Worm (Caenorhabditis elegans) whole organism, mixed stage, embryonic: ENCODE measurements around the gene F16F9.4.

Source experiments
- M03D4.4 ChIP-seq: sonication (generic microtip); optimal IDR thresholded peaks from 2 replicates; lab custom pipeline; 2017; ENCODE audit warnings: mild to moderate bottlenecking, missing genetic modification characterization, missing compliant biosample characterization
- bed-3 ChIP-seq: fragments of 200-800 bp; sonication (Bioruptor generic); optimal IDR thresholded peaks from 3 replicates; lab custom pipeline; 2018; ENCODE audit warnings: mild to moderate bottlenecking, missing genetic modification characterization, moderate library complexity, missing compliant biosample characterization
- blmp-1 ChIP-seq: fragments of 150-350 bp; optimal IDR thresholded peaks from 2 replicates; lab custom pipeline; 2014; ENCODE audit warnings: missing biosample characterization, missing genetic modification characterization
- ceh-39 ChIP-seq: fragments of 150-350 bp; optimal IDR thresholded peaks from 2 replicates; lab custom pipeline; 2014; ENCODE audit warnings: missing biosample characterization, missing genetic modification characterization
- ceh-43 ChIP-seq: fragments of 200-800 bp; sonication (Bioruptor generic); optimal IDR thresholded peaks from 2 replicates; lab custom pipeline; 2018; ENCODE audit warnings: mild to moderate bottlenecking, missing genetic modification characterization, moderate library complexity, missing compliant biosample characterization
- ceh-83 ChIP-seq: fragments of 200-800 bp; sonication (Bioruptor generic); optimal IDR thresholded peaks from 2 replicates; lab custom pipeline; 2018; ENCODE audit warnings: mild to moderate bottlenecking, missing genetic modification characterization, missing compliant biosample characterization
- elt-1 ChIP-seq: sonication (generic microtip); optimal IDR thresholded peaks from 2 replicates; lab custom pipeline; 2017; ENCODE audit warnings: missing genetic modification characterization, mild to moderate bottlenecking, missing compliant biosample characterization, antibody characterized with exemption, moderate library complexity, borderline replicate concordance; ENCODE audit not compliant: insufficient read depth
- elt-3 ChIP-seq: fragments of 150-350 bp; optimal IDR thresholded peaks from 2 replicates; lab custom pipeline; 2014; ENCODE audit warnings: missing biosample characterization, missing genetic modification characterization
- flh-1 ChIP-seq: fragments of 200-800 bp; sonication (Bioruptor generic); optimal IDR thresholded peaks from 2 replicates; lab custom pipeline; 2018; ENCODE audit warnings: mild to moderate bottlenecking, missing genetic modification characterization, moderate library complexity, missing compliant biosample characterization
- ham-2 ChIP-seq: fragments of 200-800 bp; sonication (Bioruptor generic); optimal IDR thresholded peaks from 2 replicates; lab custom pipeline; 2018; ENCODE audit warnings: mild to moderate bottlenecking, missing genetic modification characterization, missing compliant biosample characterization
- hlh-1 ChIP-seq: fragments of 150-350 bp; optimal IDR thresholded peaks from 2 replicates; lab custom pipeline; 2014; ENCODE audit warnings: missing biosample characterization, missing genetic modification reagents, missing genetic modification characterization
- lin-13 ChIP-seq: fragments of 150-350 bp; optimal IDR thresholded peaks from 2 replicates; lab custom pipeline; 2014; ENCODE audit warnings: missing biosample characterization, missing genetic modification characterization
- lin-32 ChIP-seq: fragments of 200-800 bp; sonication (Bioruptor generic); optimal IDR thresholded peaks from 2 replicates; lab custom pipeline; 2018; ENCODE audit warnings: mild to moderate bottlenecking, missing genetic modification characterization, missing compliant biosample characterization
- lsy-2 ChIP-seq: fragments of 150-350 bp; optimal IDR thresholded peaks from 2 replicates; lab custom pipeline; 2014; ENCODE audit warnings: missing biosample characterization, missing genetic modification characterization
- mab-5 ChIP-seq: fragments of 150-350 bp; optimal IDR thresholded peaks from 2 replicates; lab custom pipeline; 2014; ENCODE audit warnings: missing biosample characterization, missing genetic modification characterization
- mep-1 ChIP-seq: fragments of 150-350 bp; optimal IDR thresholded peaks from 2 replicates; lab custom pipeline; 2017; ENCODE audit warnings: missing biosample characterization, missing genetic modification reagents, missing genetic modification characterization, inconsistent platforms
- mls-2 ChIP-seq: sonication (generic microtip); optimal IDR thresholded peaks from 2 replicates; lab custom pipeline; 2016; ENCODE audit warnings: mild to moderate bottlenecking, missing genetic modification characterization, moderate library complexity, missing compliant biosample characterization
- nhr-2 ChIP-seq: fragments of 150-350 bp; optimal IDR thresholded peaks from 2 replicates; lab custom pipeline; 2014; ENCODE audit warnings: missing biosample characterization, missing genetic modification characterization
- nhr-237 ChIP-seq: fragments of 150-350 bp; optimal IDR thresholded peaks from 2 replicates; lab custom pipeline; 2014; ENCODE audit warnings: missing biosample characterization, missing genetic modification characterization
- nhr-28 ChIP-seq: fragments of 150-350 bp; optimal IDR thresholded peaks from 2 replicates; lab custom pipeline; 2014; ENCODE audit warnings: missing biosample characterization, missing genetic modification characterization
- nhr-76 ChIP-seq: sonication (generic microtip); optimal IDR thresholded peaks from 2 replicates; lab custom pipeline; 2017; ENCODE audit warnings: missing biosample characterization, missing genetic modification characterization
- pha-4 ChIP-seq: fragments of 150-350 bp; optimal IDR thresholded peaks from 2 replicates; lab custom pipeline; 2018; ENCODE audit warnings: missing biosample characterization, missing genetic modification reagents, missing genetic modification characterization
- snpc-4 ChIP-seq: fragments of 150-350 bp; optimal IDR thresholded peaks from 2 replicates; lab custom pipeline; 2014; ENCODE audit warnings: missing biosample characterization, missing genetic modification characterization
- sptf-1 ChIP-seq: sonication (generic microtip); optimal IDR thresholded peaks from 2 replicates; lab custom pipeline; 2017; ENCODE audit warnings: mild to moderate bottlenecking, missing genetic modification characterization, moderate library complexity, missing compliant biosample characterization
- unc-120 ChIP-seq: sonication (generic microtip); optimal IDR thresholded peaks from 2 replicates; lab custom pipeline; 2017; ENCODE audit warnings: missing genetic modification characterization, missing compliant biosample characterization; ENCODE audit not compliant: poor library complexity, severe bottlenecking
- unc-39 ChIP-seq: fragments of 150-350 bp; optimal IDR thresholded peaks from 2 replicates; lab custom pipeline; 2014; ENCODE audit warnings: missing biosample characterization, missing genetic modification characterization
- unc-62 ChIP-seq: fragments of 150-350 bp; optimal IDR thresholded peaks from 2 replicates; lab custom pipeline; 2014; ENCODE audit warnings: missing biosample characterization, missing genetic modification reagents, missing genetic modification characterization
- zip-8 ChIP-seq: fragments of 150-350 bp; optimal IDR thresholded peaks from 2 replicates; lab custom pipeline; 2014; ENCODE audit warnings: missing biosample characterization, missing genetic modification characterization
- ztf-11 ChIP-seq: fragments of 150-350 bp; optimal IDR thresholded peaks from 2 replicates; lab custom pipeline; 2014; ENCODE audit warnings: missing biosample characterization, missing genetic modification characterization

The F16F9.4 gene

DNA sequence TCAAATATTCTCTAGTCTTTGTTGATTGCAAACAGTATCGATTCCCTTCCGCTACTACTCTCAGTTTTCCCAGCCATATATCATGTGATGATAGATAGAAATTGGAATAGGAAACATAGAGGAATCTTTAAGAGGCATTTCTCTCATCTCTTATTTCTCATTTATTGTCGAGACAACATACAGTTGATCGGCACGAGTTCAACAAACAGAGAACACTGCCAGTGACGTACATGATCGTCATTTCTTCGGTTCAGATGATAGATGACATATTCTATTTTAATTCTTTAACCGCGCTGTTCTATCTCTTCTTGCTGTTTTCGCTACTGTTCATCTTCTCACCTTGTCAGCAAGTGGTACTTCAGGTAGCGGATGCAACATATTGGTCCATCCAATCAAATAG is 12.0 kb upstream of the F16F9.4 start:
- no peak for TF ChIP-seq ceh-39 (tag; lab: Kevin White, UChicago)
- TF ChIP-seq sptf-1 (tag; lab: Kevin White, UChicago): no peak
- no peak for TF ChIP-seq bed-3 (GFP tag; lab: Kevin White, UChicago)
- no peak for TF ChIP-seq pha-4 (tag; lab: Kevin White, UChicago)
- TF ChIP-seq unc-39 (tag; lab: Kevin White, UChicago): no peak
- peak; percentile 59 for TF ChIP-seq elt-3 (tag; lab: Kevin White, UChicago)
- TF ChIP-seq ztf-11 (tag; lab: Kevin White, UChicago): no peak
- peak; percentile 38 for TF ChIP-seq unc-62
- TF ChIP-seq zip-8 (tag; lab: Kevin White, UChicago): no peak
- no peak for TF ChIP-seq lin-13
- no peak for TF ChIP-seq M03D4.4
- no peak for TF ChIP-seq snpc-4 (tag; lab: Kevin White, UChicago)
- TF ChIP-seq nhr-237: no peak
- no peak for TF ChIP-seq blmp-1
- no peak for TF ChIP-seq nhr-76 (tag; lab: Kevin White, UChicago)
- no peak for TF ChIP-seq ceh-83 (GFP tag; lab: Kevin White, UChicago)
- TF ChIP-seq flh-1 (GFP tag; lab: Kevin White, UChicago): no peak
- TF ChIP-seq, all 35 proteins: peak for 2

DNA sequence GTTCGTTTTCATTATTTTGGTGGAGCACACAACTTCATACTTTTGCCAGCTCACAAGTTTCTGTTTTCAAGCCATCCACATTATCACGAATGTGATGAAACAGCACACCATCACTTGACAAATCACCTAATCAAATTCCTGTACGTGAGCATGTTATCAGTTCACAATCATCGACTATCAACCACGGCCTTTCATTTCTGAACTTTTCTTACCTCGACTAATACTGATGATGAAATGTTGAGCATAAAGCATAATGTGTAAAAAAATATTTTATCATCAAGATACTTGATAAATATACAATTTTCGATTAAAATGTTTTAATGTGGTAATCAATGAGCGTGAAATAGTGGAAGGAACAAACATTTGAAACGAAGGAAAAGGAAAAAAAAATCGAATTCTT is 10.3 kb upstream of the F16F9.4 start:
- TF ChIP-seq mep-1 (no peak), ceh-39 (tag; lab: Kevin White, UChicago) (no peak), hlh-1 (tag; lab: Kevin White, UChicago) (no peak), M03D4.4 (no peak), ceh-43 (GFP tag; lab: Kevin White, UChicago) (no peak), nhr-76 (tag; lab: Kevin White, UChicago) (no peak), nhr-237 (no peak), pha-4 (tag; lab: Kevin White, UChicago) (no peak), ztf-11 (tag; lab: Kevin White, UChicago) (no peak), ham-2 (GFP tag; lab: Kevin White, UChicago) (no peak), flh-1 (GFP tag; lab: Kevin White, UChicago) (no peak), lin-32 (no peak), nhr-28 (tag; lab: Kevin White, UChicago) (no peak), bed-3 (GFP tag; lab: Kevin White, UChicago) (no peak), elt-3 (tag; lab: Kevin White, UChicago) (no peak), nhr-2 (tag; lab: Kevin White, UChicago) (no peak), lsy-2 (tag; lab: Kevin White, UChicago) (no peak), zip-8 (tag; lab: Kevin White, UChicago) (no peak), unc-120 (tag; lab: Kevin White, UChicago) (no peak), sptf-1 (tag; lab: Kevin White, UChicago) (no peak)
- TF ChIP-seq, all 35 proteins: peak for 0

DNA sequence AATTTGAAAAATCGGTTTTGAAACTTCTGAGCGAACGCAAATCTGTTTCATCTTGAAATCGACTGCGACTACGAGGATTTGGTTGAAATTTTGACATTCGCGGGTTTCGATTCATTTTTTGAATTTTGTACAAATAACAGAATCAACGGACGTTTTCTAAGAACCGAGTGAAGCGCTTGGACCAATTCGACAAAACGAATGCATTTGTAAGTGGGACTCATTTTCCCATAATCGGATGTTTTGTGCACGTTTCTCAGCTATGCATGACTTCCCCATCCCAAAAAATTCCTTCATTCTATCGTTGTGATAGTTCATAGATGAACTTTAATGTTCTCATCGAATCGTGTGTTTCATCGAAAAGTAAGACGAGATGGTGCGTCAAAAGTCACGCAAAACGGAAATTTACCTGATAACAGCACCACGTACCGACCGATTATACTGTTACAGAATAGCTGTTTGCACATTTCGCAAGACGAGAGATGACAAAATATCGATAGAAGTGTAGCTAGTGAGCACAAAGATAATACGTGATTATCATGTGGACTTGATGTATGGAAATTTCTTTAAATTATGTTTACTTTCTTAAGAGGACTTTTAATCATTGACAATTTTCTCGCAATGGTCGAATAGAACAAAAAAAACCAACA is 7.1 kb upstream of the F16F9.4 start, which contains the start of gene mec-10:
Gene mec-10 (minus strand): TSS at position 189 of the 647 bp plus-strand sequence.
- TF ChIP-seq nhr-76 (tag; lab: Kevin White, UChicago) (no peak), mab-5 (tag; lab: Kevin White, UChicago) (no peak), elt-3 (tag; lab: Kevin White, UChicago) (no peak), unc-120 (tag; lab: Kevin White, UChicago) (no peak), nhr-237 (no peak)

DNA sequence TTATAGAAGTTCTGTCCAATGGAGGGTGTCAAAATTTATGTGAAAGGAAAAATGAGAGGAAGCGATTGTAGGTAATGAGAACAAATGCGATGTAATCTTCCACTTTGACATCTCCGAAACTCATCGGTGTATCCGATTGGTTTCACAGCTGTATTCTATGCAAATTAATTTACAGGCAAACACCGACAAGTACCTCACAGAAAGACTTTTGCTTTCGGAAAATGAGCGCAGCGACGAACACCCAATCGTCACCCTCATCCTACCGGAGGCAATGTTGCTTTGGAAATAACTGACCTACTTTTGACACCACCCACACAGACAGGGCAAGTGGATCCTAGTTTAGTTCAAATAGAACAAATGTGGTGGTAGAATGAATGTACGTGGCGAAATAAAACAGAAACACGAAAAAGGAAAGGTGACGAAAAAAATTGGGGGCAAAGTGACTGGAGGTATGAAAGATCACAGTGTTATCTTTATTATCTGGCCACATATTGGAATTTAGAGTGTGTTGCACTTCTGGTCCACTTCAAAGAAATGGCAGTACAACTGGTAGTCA is 807 bp upstream of the F16F9.4 start:
- TF ChIP-seq elt-1 (tag; lab: Kevin White, UChicago) (peak; percentile 44), ham-2 (GFP tag; lab: Kevin White, UChicago) (no peak), snpc-4 (tag; lab: Kevin White, UChicago) (no peak)

DNA sequence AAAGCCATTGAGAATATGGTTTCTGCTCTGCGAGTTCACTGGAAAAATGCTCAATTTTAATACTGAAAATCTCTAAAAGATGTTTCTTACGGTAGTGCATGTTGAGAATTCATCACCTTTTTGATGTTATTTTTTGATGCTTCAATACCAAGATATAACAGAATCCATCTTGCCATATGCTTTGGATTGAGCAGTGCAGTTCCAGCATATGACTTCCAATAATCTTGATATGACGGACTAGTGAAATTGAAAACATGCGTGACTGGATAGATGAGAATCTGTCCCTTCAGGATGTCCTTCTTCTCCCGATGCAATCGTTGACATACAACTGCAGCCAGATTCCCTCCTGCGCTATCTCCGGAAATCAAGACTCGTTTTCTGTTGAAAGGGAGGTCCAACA is 2.2 kb downstream of the F16F9.4 start:
- no peak for TF ChIP-seq mls-2 (tag; lab: Kevin White, UChicago)
- no peak for TF ChIP-seq nhr-237
- TF ChIP-seq nhr-2 (tag; lab: Kevin White, UChicago): no peak
- TF ChIP-seq lsy-2 (tag; lab: Kevin White, UChicago): no peak
- peak; percentile 60 for TF ChIP-seq elt-1 (tag; lab: Kevin White, UChicago)
